Worm (Caenorhabditis elegans): Measurements from ENCODE around the gene cbp-1.

DNA sequence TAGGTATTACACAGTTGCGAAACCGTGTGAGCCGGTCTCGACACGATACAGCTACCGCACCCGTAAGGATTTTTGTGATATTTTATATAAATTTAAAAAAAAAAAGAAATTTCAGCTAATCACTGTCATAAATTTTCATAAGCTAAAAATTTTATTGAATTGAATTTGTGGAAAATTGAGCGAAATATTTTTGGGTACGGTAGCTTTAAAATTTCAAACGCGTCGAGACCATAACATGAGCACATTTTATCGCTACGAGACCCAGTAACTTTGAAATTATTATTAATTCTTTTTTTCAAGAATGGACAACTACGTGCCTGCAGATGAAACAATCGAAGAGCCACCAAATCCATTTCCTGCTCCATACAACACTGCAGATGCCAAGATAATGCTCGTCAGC is 46.8 kb downstream of the cbp-1 start, which contains the start of gene ZK632.14:
- no peak for TF ChIP-seq W03F9.2 (tag; optimal IDR thresholded peaks at IDR 0.05)
- no peak for TF ChIP-seq him-1 (tag; optimal IDR thresholded peaks at IDR 0.05)

Measured in whole organism, L4/young adult.